Worm (Caenorhabditis elegans) whole organism, L3 larva: ENCODE results near the gene C29F9.9.

Experiments used
- R02D3.7 ChIP-seq: fragments of 150-350 bp; optimal IDR thresholded peaks from 2 replicates; lab custom pipeline; 2014; ENCODE audit warnings: missing biosample characterization, missing genetic modification characterization
- ama-1 ChIP-seq: fragments of 150-350 bp; optimal IDR thresholded peaks from 2 replicates; lab custom pipeline; 2018
- ceh-28 ChIP-seq: fragments of 150-350 bp; optimal IDR thresholded peaks from 2 replicates; lab custom pipeline; 2014; ENCODE audit warnings: missing biosample characterization, missing genetic modification reagents, missing genetic modification characterization
- daf-12 ChIP-seq: fragments of 150-350 bp; optimal IDR thresholded peaks from 2 replicates; lab custom pipeline; 2014; ENCODE audit warnings: missing biosample characterization, missing genetic modification reagents, missing genetic modification characterization
- elt-2 ChIP-seq: sonication (generic microtip); optimal IDR thresholded peaks from 2 replicates; lab custom pipeline; 2016; ENCODE audit warnings: missing genetic modification reagents, mild to moderate bottlenecking, missing genetic modification characterization, missing compliant biosample characterization
- elt-3 ChIP-seq, 3 experiments: fragments of 150-350 bp in 1 of 3; sonication (generic microtip) in 2 of 3; optimal IDR thresholded peaks; 2 replicates in 2 of 3; 4 replicates in 1 of 3; lab custom pipeline; 2014 to 2017; ENCODE audit warnings: missing biosample characterization in 3 of 3, missing genetic modification characterization in 3 of 3
- eor-1 ChIP-seq, 2 experiments: fragments of 150-350 bp; optimal IDR thresholded peaks; 2 replicates each; lab custom pipeline; 2014 to 2018; ENCODE audit warnings: missing biosample characterization in 2 of 2, missing genetic modification characterization in 2 of 2
- fkh-10 ChIP-seq: sonication (generic microtip); optimal IDR thresholded peaks from 2 replicates; lab custom pipeline; 2017; ENCODE audit warnings: missing biosample characterization, missing genetic modification reagents, missing genetic modification characterization
- fkh-2 ChIP-seq: fragments of 150-350 bp; optimal IDR thresholded peaks from 2 replicates; lab custom pipeline; 2014; ENCODE audit warnings: missing biosample characterization, missing genetic modification reagents, missing genetic modification characterization
- fos-1 ChIP-seq: fragments of 150-350 bp; optimal IDR thresholded peaks from 2 replicates; lab custom pipeline; 2014; ENCODE audit warnings: missing biosample characterization, missing genetic modification characterization
- hmg-11 ChIP-seq: sonication (generic microtip); optimal IDR thresholded peaks from 2 replicates; lab custom pipeline; 2016; ENCODE audit warnings: missing genetic modification characterization, missing compliant biosample characterization
- lin-15B ChIP-seq: fragments of 150-350 bp; optimal IDR thresholded peaks from 2 replicates; lab custom pipeline; 2014; ENCODE audit warnings: missing biosample characterization, missing genetic modification characterization
- lin-39 ChIP-seq: fragments of 150-350 bp; optimal IDR thresholded peaks from 2 replicates; lab custom pipeline; 2018; ENCODE audit warnings: missing biosample characterization, missing genetic modification reagents, missing genetic modification characterization
- mdl-1 ChIP-seq: fragments of 150-350 bp; optimal IDR thresholded peaks from 2 replicates; lab custom pipeline; 2014; ENCODE audit warnings: missing biosample characterization, missing genetic modification characterization
- mml-1 ChIP-seq: fragments of 150-350 bp; sonication (generic microtip); optimal IDR thresholded peaks from 3 replicates; lab custom pipeline; 2014; ENCODE audit warnings: missing biosample characterization, missing genetic modification characterization
- nfya-1 ChIP-seq: sonication (generic microtip); optimal IDR thresholded peaks from 2 replicates; lab custom pipeline; 2017; ENCODE audit warnings: missing genetic modification characterization, mild to moderate bottlenecking, missing compliant biosample characterization, antibody characterized with exemption, moderate library complexity; ENCODE audit not compliant: insufficient read depth
- nhr-12 ChIP-seq: fragments of 150-350 bp; optimal IDR thresholded peaks from 2 replicates; lab custom pipeline; 2014; ENCODE audit warnings: missing biosample characterization, missing genetic modification characterization
- nhr-23 ChIP-seq: fragments of 150-350 bp; optimal IDR thresholded peaks from 2 replicates; lab custom pipeline; 2014; ENCODE audit warnings: missing biosample characterization, missing genetic modification reagents, missing genetic modification characterization
- nhr-237 ChIP-seq: fragments of 150-350 bp; optimal IDR thresholded peaks from 2 replicates; lab custom pipeline; 2014; ENCODE audit warnings: missing biosample characterization, missing genetic modification characterization
- nhr-25 ChIP-seq: sonication (generic microtip); optimal IDR thresholded peaks from 2 replicates; lab custom pipeline; 2017; ENCODE audit warnings: missing biosample characterization, missing genetic modification characterization
- nhr-43 ChIP-seq: sonication (generic microtip); optimal IDR thresholded peaks from 2 replicates; lab custom pipeline; 2016; ENCODE audit warnings: mild to moderate bottlenecking, missing genetic modification characterization, missing compliant biosample characterization; ENCODE audit not compliant: poor library complexity, severe bottlenecking
- nhr-67 ChIP-seq: fragments of 150-350 bp; optimal IDR thresholded peaks from 2 replicates; lab custom pipeline; 2014; ENCODE audit warnings: missing biosample characterization, missing genetic modification characterization
- nhr-76 ChIP-seq: fragments of 150-350 bp; sonication (generic microtip); optimal IDR thresholded peaks from 5 replicates; lab custom pipeline; 2014; ENCODE audit warnings: missing biosample characterization, missing genetic modification characterization
- nhr-77 ChIP-seq: fragments of 150-350 bp; optimal IDR thresholded peaks from 2 replicates; lab custom pipeline; 2014; ENCODE audit warnings: missing biosample characterization, missing genetic modification characterization
- pqm-1 ChIP-seq: fragments of 150-350 bp; optimal IDR thresholded peaks from 2 replicates; lab custom pipeline; 2017; ENCODE audit warnings: missing biosample characterization, missing genetic modification characterization, inconsistent platforms
- tbx-2 ChIP-seq: sonication (generic microtip); optimal IDR thresholded peaks from 2 replicates; lab custom pipeline; 2016; ENCODE audit warnings: mild to moderate bottlenecking, missing genetic modification characterization, missing compliant biosample characterization
- unc-39 ChIP-seq: sonication (generic microtip); optimal IDR thresholded peaks from 4 replicates; lab custom pipeline; 2017; ENCODE audit warnings: missing biosample characterization, missing genetic modification characterization
- zag-1 ChIP-seq: fragments of 150-350 bp; optimal IDR thresholded peaks from 2 replicates; lab custom pipeline; 2014; ENCODE audit warnings: missing biosample characterization, missing genetic modification characterization

C29F9.9 gene

DNA sequence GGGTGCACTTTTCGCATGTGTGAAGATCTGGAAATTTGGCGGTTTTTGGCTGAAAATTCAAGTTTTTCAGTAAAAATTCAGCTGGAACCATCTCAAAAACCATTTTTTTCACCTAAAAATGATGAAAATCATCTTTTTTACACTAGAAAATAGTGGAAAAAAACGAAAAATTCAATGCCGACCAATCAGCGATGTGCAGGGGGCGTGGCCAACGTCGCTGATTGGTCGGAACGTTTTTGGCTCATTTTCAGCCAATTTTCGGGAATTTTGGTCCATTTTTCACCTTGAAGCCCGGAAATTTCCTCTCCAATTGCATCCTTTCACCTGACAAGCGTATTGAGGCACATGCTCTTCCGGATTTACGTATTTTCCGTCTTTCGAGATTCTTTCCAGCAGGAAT, 14.3 kb downstream of the C29F9.9 start:
- TF ChIP-seq nfya-1 (peak; percentile 93), mml-1 (tag; lab: Kevin White, UChicago) (no peak)

DNA sequence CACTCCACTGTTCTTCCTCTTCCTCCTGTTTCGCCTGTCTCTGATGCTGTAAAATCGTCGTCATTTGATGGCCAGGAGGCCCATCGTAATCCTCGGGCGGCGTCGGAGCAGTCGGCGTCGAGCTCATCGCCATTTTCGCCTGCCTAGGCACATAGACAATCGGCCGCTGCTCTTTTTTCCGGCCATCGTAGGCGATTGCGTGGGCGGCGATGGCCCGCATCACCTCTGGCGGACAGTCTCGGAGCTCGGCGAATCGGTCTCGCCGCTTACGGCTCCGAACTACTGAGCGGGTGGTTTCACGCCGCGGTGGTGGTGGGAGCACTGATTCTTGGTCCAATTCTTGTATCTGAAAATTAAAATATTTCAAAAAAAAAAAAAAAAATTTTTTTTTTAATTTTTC, 26.6 kb downstream of the C29F9.9 start:
- no peak for TF ChIP-seq zag-1 (tag; lab: Kevin White, UChicago)
- TF ChIP-seq eor-1 (tag; optimal IDR thresholded peaks at IDR 0.05; lab: Kevin White, UChicago): no peak
- TF ChIP-seq fkh-10 (GFP tag; lab: Kevin White, UChicago): no peak
- no peak for TF ChIP-seq nfya-1
- TF ChIP-seq tbx-2 (tag; lab: Kevin White, UChicago): no peak
- no peak for TF ChIP-seq lin-15B (tag; lab: Kevin White, UChicago)
- TF ChIP-seq, all 47 proteins: peak for 0

DNA sequence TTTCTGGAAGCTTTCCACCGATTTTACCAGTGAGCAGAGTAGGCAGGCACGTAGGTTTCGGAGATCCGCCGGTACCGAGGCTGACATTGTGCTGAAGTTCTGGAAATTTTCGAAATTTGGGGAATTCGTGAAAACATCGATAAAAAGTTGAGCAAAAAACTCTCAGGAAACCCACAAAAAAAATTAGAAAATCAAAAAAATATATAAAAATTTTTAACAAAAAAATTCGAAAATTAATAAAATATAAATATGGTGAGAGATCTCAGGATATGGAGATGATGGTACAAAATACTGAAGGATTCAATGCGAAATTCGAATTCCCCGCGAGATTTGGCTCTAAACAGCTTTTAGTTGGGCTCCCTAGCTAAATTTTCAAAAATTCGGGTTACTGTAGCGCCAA, 29.1 kb downstream of the C29F9.9 start, which contains the start of gene spt-4:
Gene spt-4 (minus strand): TSS at position 101 of the 400 bp plus-strand sequence.
- TF ChIP-seq elt-2 (tag; lab: Kevin White, UChicago) (no peak), mdl-1 (tag; lab: Kevin White, UChicago) (no peak)

DNA sequence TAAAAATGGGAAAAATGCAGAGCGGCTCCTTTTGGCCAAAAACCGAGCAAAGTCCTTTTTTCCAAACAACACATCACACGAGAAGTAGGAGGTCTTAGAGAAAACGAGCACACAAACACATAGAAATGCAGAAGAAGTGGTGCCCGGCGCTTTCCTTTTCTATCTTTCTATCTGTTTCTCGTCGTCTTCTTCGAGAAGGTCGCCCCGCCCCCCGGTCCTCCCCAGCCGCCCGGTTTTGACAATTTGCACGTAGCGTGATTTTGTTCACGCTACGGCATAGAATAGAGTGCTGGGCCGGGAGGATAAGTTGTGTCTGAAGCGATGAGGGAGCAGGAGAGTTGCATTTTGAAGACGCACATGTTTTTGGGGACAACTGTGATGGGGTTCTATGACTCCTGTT, 31.7 kb downstream of the C29F9.9 start:
- TF ChIP-seq ama-1: peak; percentile 88
- TF ChIP-seq nhr-77 (tag; lab: Kevin White, UChicago): no peak
- no peak for TF ChIP-seq elt-2 (tag; lab: Kevin White, UChicago)
- no peak for TF ChIP-seq daf-12 (tag; lab: Kevin White, UChicago)
- TF ChIP-seq hmg-11 (tag; lab: Kevin White, UChicago): peak; percentile 42
- no peak for TF ChIP-seq nhr-43 (tag; lab: Kevin White, UChicago)
- TF ChIP-seq pqm-1: no peak
- no peak for TF ChIP-seq nhr-67 (tag; lab: Kevin White, UChicago)
- TF ChIP-seq fos-1 (tag; lab: Kevin White, UChicago): no peak
- no peak for TF ChIP-seq R02D3.7 (tag; lab: Kevin White, UChicago)
- peak; percentile 66 for TF ChIP-seq nfya-1
- TF ChIP-seq elt-3 (tag; optimal IDR thresholded peaks at IDR 0.05; lab: Kevin White, UChicago): no peak
- TF ChIP-seq lin-15B (tag; lab: Kevin White, UChicago): peak; percentile 19
- peak; percentile 81 for TF ChIP-seq lin-39 (tag; lab: Kevin White, UChicago)
- no peak for TF ChIP-seq ceh-28 (tag; lab: Kevin White, UChicago)

DNA sequence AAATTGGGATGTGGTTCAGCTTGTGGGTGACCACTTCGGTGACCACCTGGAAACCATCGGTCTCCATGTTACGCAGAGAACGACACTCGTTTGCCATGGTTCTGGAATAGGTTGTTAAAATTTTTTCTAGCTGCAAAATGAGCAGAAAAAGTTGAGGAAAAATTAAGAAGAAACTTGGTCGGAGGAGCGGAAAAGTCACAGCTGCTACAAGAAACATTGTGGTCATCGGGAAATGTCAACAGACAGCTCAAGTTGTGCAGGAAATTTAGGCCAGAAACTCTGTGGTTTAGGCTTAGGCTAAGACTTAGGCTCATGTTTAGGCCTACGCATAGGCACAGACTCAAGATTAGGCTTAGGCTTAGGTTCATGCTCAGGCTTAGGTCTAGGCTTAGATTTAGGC, 32.6 kb downstream of the C29F9.9 start, which contains the start of gene pck-1:
Gene pck-1 (minus strand): TSS at position 101 of the 400 bp plus-strand sequence.
- no peak for TF ChIP-seq nhr-25 (tag; lab: Kevin White, UChicago)
- no peak for TF ChIP-seq nhr-237
- TF ChIP-seq nhr-12 (tag; lab: Kevin White, UChicago): no peak
- no peak for TF ChIP-seq nhr-76 (tag; lab: Kevin White, UChicago)
- TF ChIP-seq fkh-10 (GFP tag; lab: Kevin White, UChicago): no peak
- no peak for TF ChIP-seq elt-2 (tag; lab: Kevin White, UChicago)
- no peak for TF ChIP-seq R02D3.7 (tag; lab: Kevin White, UChicago)
- TF ChIP-seq fkh-2 (tag; lab: Kevin White, UChicago): no peak
- TF ChIP-seq unc-39: no peak
- TF ChIP-seq ama-1: no peak
- TF ChIP-seq mdl-1 (tag; lab: Kevin White, UChicago): no peak
- no peak for TF ChIP-seq mml-1 (tag; lab: Kevin White, UChicago)
- TF ChIP-seq nhr-77 (tag; lab: Kevin White, UChicago): no peak

DNA sequence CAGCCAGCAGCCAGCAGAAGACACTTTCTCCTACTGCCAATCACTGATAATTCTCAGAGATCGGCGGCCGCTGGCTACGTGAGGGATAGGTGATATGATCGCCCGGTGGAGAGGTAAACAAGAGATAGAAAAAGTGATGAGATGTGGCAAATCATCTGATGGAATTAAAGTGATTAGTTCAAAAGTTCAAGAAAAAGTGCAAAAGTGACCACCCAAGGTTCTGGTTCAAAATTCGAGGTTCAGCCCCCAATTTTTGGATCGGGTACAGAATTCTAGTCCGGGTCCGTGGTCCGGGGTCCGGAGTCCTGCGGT, 33.1 kb downstream of the C29F9.9 start:
- TF ChIP-seq lin-39 (tag; lab: Kevin White, UChicago) (peak; percentile 24), nhr-25 (tag; lab: Kevin White, UChicago) (no peak)

DNA sequence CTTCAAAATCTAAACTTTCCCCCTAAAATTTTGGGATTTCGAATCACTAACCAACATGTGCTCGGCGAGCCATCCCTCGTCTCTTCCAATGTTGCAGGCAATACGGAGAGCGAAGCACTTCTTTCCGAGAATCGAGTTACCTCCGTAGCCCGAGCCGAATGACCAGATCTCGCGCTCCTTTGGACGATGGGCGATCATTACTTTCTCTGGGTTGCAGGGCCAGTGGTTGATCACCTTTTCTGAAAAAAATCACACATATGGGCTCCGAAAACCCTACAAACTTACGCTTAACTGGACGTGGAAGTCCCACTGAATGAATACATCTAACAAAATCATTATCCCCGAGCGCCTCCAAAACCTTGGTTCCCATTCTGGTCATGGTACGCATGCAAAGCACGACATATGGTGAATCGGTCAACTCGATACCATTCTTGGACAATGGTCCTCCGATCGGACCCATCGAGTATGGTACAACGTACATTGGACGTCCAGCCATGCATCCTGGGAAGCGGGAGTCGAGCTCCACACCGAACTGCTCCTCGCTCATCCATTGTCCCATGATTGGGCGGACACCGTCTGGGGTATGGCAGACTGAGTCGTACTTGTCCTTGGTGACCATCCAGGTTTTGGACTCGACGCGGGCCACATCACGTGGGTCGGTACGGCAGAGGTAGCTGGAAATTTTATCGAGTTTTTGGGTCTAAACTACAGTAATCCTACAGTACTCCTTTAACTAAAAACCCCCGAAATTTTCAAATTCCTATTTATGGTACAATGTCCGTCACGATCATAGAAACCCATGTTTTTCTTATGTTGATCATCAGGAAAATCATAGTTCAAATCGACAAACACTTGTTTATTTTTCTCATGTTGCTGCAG, 33.7 kb downstream of the C29F9.9 start:
- TF ChIP-seq nhr-23 (tag; lab: Kevin White, UChicago) (no peak), ama-1 (peak; percentile 80)
- TF ChIP-seq, all 47 proteins: peak for 1
